Worm (Caenorhabditis elegans) whole organism, L4 larva: ENCODE results near the gene C48D5.3.
A peak's percentile ranks its signal among the peaks of the same experiment; 100 is the strongest.

Source experiments
- F44E2.7 ChIP-seq: fragments of 200-800 bp; sonication (Bioruptor generic); IDR thresholded peaks from 2 replicates; pipeline ENCODE4 v2.1.2; 2022; ENCODE audit warnings: missing genetic modification characterization, missing compliant biosample characterization
- Y48G9A.11 ChIP-seq: fragments of 200-800 bp; sonication (Bioruptor generic); IDR thresholded peaks from 2 replicates; pipeline ENCODE4 v1.3.6; 2022; ENCODE audit warnings: missing genetic modification reagents, missing genetic modification characterization, missing compliant biosample characterization
- ZK337.2 ChIP-seq: fragments of 200-800 bp; sonication (Bioruptor generic); IDR thresholded peaks from 2 replicates; pipeline ENCODE4 v1.3.6; 2022; ENCODE audit warnings: missing genetic modification reagents, missing genetic modification characterization, missing compliant biosample characterization
- aha-1 ChIP-seq: fragments of 150-350 bp; peaks from one replicate; lab custom pipeline; 2014; ENCODE audit warnings: missing biosample characterization, missing genetic modification characterization
- ama-1 ChIP-seq: fragments of 150-350 bp; optimal IDR thresholded peaks from 2 replicates; lab custom pipeline; 2014; ENCODE audit warnings: inconsistent platforms, mixed read lengths
- ceh-20 ChIP-seq: fragments of 200-800 bp; sonication (Bioruptor generic); IDR thresholded peaks from 2 replicates; pipeline ENCODE4 v1.3.6; 2022; ENCODE audit warnings: missing genetic modification reagents, missing genetic modification characterization, missing compliant biosample characterization
- ceh-28 ChIP-seq: fragments of 150-350 bp; optimal IDR thresholded peaks from 2 replicates; lab custom pipeline; 2014; ENCODE audit warnings: missing biosample characterization, missing genetic modification reagents, missing genetic modification characterization
- ceh-62 ChIP-seq: sonication (generic microtip); optimal IDR thresholded peaks from 2 replicates; lab custom pipeline; 2017; ENCODE audit warnings: missing biosample characterization, missing genetic modification characterization
- ces-1 ChIP-seq: fragments of 150-350 bp; sonication (generic microtip); optimal IDR thresholded peaks from 4 replicates; lab custom pipeline; 2014; ENCODE audit warnings: missing biosample characterization, missing genetic modification reagents, missing genetic modification characterization
- cey-2 ChIP-seq: sonication (generic microtip); optimal IDR thresholded peaks from 3 replicates; lab custom pipeline; 2017; ENCODE audit warnings: missing genetic modification characterization, mild to moderate bottlenecking, missing compliant biosample characterization, antibody characterized with exemption, borderline replicate concordance; ENCODE audit not compliant: insufficient read depth
- daf-19 ChIP-seq: fragments of 200-800 bp; sonication (Bioruptor generic); conservative IDR thresholded peaks from 2 replicates; pipeline ENCODE4 v1.3.6; 2022; ENCODE audit warnings: missing genetic modification characterization, missing compliant biosample characterization
- dmd-6 ChIP-seq: fragments of 200-800 bp; sonication (Bioruptor generic); IDR thresholded peaks from 2 replicates; pipeline ENCODE4 v1.3.6; 2022; ENCODE audit warnings: missing genetic modification reagents, missing genetic modification characterization, missing compliant biosample characterization
- dpl-1 ChIP-seq: fragments of 150-350 bp; optimal IDR thresholded peaks from 2 replicates; lab custom pipeline; 2014; ENCODE audit warnings: missing biosample characterization, missing genetic modification reagents, missing genetic modification characterization
- gei-8 ChIP-seq: fragments of 200-800 bp; sonication (Bioruptor generic); optimal IDR thresholded peaks from 2 replicates; lab custom pipeline; 2018; ENCODE audit warnings: mild to moderate bottlenecking, missing genetic modification characterization, missing compliant biosample characterization
- hif-1 ChIP-seq, 2 experiments: sonication (generic microtip); optimal IDR thresholded peaks; 2 replicates each; lab custom pipeline; 2016 to 2017; ENCODE audit warnings: missing compliant biosample characterization in 2 of 2, missing genetic modification characterization in 2 of 2, missing genetic modification reagents in 2 of 2, missing genotype in 2 of 2, mild to moderate bottlenecking in 1 of 2
- hlh-30 ChIP-seq: sonication (generic microtip); optimal IDR thresholded peaks from 2 replicates; lab custom pipeline; 2017; ENCODE audit warnings: antibody characterized with exemption, mild to moderate bottlenecking, missing genetic modification characterization, missing compliant biosample characterization; ENCODE audit not compliant: insufficient read depth
- hmg-1.1 ChIP-seq: fragments of 200-800 bp; sonication (Bioruptor generic); IDR thresholded peaks from 2 replicates; pipeline ENCODE4 v1.3.6; 2022; ENCODE audit warnings: missing genetic modification reagents, missing genetic modification characterization, missing compliant biosample characterization
- lim-7 ChIP-seq: fragments of 200-800 bp; sonication (Bioruptor generic); IDR thresholded peaks from 2 replicates; pipeline ENCODE4 v1.3.6; 2022; ENCODE audit warnings: missing genetic modification characterization, missing compliant biosample characterization
- lin-15B ChIP-seq: fragments of 150-350 bp; sonication (generic microtip); optimal IDR thresholded peaks from 3 replicates; lab custom pipeline; 2014; ENCODE audit warnings: missing biosample characterization, missing genetic modification characterization
- lin-38 ChIP-seq: fragments of 200-800 bp; sonication (Bioruptor generic); IDR thresholded peaks from 2 replicates; pipeline ENCODE4 v1.3.6; 2022; ENCODE audit warnings: missing genetic modification reagents, missing genetic modification characterization, missing compliant biosample characterization
- lsy-2 ChIP-seq, 2 experiments: fragments of 150-350 bp in 1 of 2; sonication (generic microtip) in 1 of 2; optimal IDR thresholded peaks; 2 replicates each; lab custom pipeline; 2014 to 2017; ENCODE audit warnings: missing biosample characterization in 2 of 2, missing genetic modification characterization in 2 of 2
- mep-1 ChIP-seq: fragments of 150-350 bp; sonication (generic microtip); optimal IDR thresholded peaks from 3 replicates; lab custom pipeline; 2014; ENCODE audit warnings: missing biosample characterization, missing genetic modification characterization
- mes-2 ChIP-seq: sonication (generic microtip); optimal IDR thresholded peaks from 2 replicates; lab custom pipeline; 2016; ENCODE audit warnings: missing genotype, mild to moderate bottlenecking, missing genetic modification characterization, missing compliant biosample characterization; ENCODE audit not compliant: poor library complexity, severe bottlenecking
- nhr-10 ChIP-seq: fragments of 150-350 bp; optimal IDR thresholded peaks from 2 replicates; lab custom pipeline; 2014; ENCODE audit warnings: missing biosample characterization, missing genetic modification characterization
- nhr-28 ChIP-seq: fragments of 150-350 bp; optimal IDR thresholded peaks from 2 replicates; lab custom pipeline; 2014; ENCODE audit warnings: missing biosample characterization, missing genetic modification characterization
- nhr-42 ChIP-seq: fragments of 200-800 bp; sonication (Bioruptor generic); IDR thresholded peaks from 2 replicates; pipeline ENCODE4 v1.3.6; 2022; ENCODE audit warnings: missing genetic modification characterization, missing compliant biosample characterization
- nhr-6 ChIP-seq: fragments of 150-350 bp; optimal IDR thresholded peaks from 2 replicates; lab custom pipeline; 2014; ENCODE audit warnings: missing biosample characterization, missing genetic modification characterization
- nhr-77 ChIP-seq: fragments of 150-350 bp; optimal IDR thresholded peaks from 2 replicates; lab custom pipeline; 2014; ENCODE audit warnings: missing biosample characterization, missing genetic modification characterization
- php-3 ChIP-seq: fragments of 200-800 bp; sonication (Bioruptor generic); IDR thresholded peaks from 2 replicates; pipeline ENCODE4 v1.3.6; 2022; ENCODE audit warnings: missing genetic modification reagents, missing genetic modification characterization, missing compliant biosample characterization
- rbr-2 ChIP-seq: sonication (generic microtip); optimal IDR thresholded peaks from 2 replicates; lab custom pipeline; 2016; ENCODE audit warnings: missing genotype, missing genetic modification characterization, missing compliant biosample characterization
- set-16 ChIP-seq: fragments of 200-800 bp; sonication (Bioruptor generic); IDR thresholded peaks from 2 replicates; pipeline ENCODE4 v1.3.6; 2022; ENCODE audit warnings: missing genetic modification reagents, missing genetic modification characterization, missing compliant biosample characterization
- snpc-1.2 ChIP-seq: fragments of 200-800 bp; sonication (Bioruptor generic); IDR thresholded peaks from 2 replicates; pipeline ENCODE4 v1.3.6; 2022; ENCODE audit warnings: missing genetic modification reagents, missing genetic modification characterization, missing compliant biosample characterization
- spr-1 ChIP-seq: sonication (generic microtip); optimal IDR thresholded peaks from 2 replicates; lab custom pipeline; 2016; ENCODE audit warnings: mild to moderate bottlenecking, missing genetic modification characterization, missing compliant biosample characterization
- unc-130 ChIP-seq: sonication (generic microtip); optimal IDR thresholded peaks from 2 replicates; lab custom pipeline; 2016; ENCODE audit warnings: missing genetic modification reagents, missing genetic modification characterization, missing compliant biosample characterization
- zip-11 ChIP-seq: fragments of 200-800 bp; sonication (Bioruptor generic); IDR thresholded peaks from 2 replicates; pipeline ENCODE4 v1.3.6; 2022; ENCODE audit warnings: missing genetic modification characterization, missing compliant biosample characterization
- ztf-7 ChIP-seq: fragments of 150-350 bp; optimal IDR thresholded peaks from 2 replicates; lab custom pipeline; 2014; ENCODE audit warnings: missing biosample characterization, missing genetic modification characterization

The C48D5.3 gene

DNA sequence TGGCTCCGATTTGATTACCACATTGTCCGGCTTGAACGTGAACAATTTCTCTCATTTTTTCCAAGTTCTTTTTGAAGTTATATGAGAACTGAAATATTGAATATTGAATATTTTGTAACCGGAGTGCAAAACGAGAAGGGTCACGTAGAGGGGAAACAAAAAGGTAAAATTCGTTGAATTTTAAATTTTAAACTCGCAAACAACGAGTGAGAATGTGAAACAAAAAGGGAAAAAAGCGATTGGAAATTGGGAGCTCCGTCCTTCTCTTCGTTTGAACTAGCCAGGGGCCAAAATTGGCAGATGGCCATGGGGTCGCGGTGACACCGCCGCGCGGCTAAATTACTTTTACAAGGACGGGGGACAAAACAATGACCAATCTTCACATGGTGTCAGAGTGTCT lies 40.0 kb downstream of the C48D5.3 start, which contains the start of gene ben-1:
Gene ben-1, minus strand, starts transcription at position 101 of the 400 bp plus-strand sequence.
- TF ChIP-seq nhr-10 (no peak), hmg-1.1 (no peak), ceh-28 (tag; lab: Kevin White, UChicago) (no peak), nhr-42 (GFP tag; lab: Robert Waterston, UW) (no peak), unc-130 (GFP tag; lab: Kevin White, UChicago) (no peak), ztf-7 (tag; lab: Kevin White, UChicago) (no peak), set-16 (no peak), ceh-62 (tag; lab: Kevin White, UChicago) (no peak), spr-1 (tag; lab: Kevin White, UChicago) (no peak)

DNA sequence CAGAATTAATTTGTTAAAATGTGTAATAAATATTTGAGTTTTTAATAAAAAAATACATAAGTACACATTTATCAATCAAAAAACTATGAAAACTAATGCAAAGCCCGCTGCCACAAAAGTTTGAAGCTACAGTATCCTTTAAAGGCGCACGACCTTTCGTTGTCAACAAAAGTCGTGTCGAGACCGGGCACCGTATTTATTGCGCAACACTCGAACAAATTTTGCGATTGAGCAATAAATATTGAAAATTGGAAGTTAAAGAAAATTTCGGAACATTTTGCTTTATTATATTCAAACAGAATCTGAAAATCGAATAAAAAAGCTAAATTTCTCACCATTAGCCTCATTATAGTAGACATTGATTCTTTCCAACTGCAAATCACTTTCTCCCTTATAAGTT lies 40.4 kb downstream of the C48D5.3 start:
- TF ChIP-seq F44E2.7 (GFP tag; lab: Robert Waterston, UW) (no peak), aha-1 (tag; lab: Kevin White, UChicago) (peak; percentile 22), daf-19 (GFP tag; lab: Robert Waterston, UW) (no peak), Y48G9A.11 (no peak), zip-11 (GFP tag; lab: Robert Waterston, UW) (no peak), nhr-77 (tag; lab: Kevin White, UChicago) (no peak), lsy-2 (tag; optimal IDR thresholded peaks at IDR 0.05; lab: Kevin White, UChicago) (no peak)

- TF ChIP-seq dmd-6 (peak; percentile 18; the same call in 1 of the 2 replicates), ZK337.2 (GFP tag; lab: Robert Waterston, UW) (0 out of 2 replicates have a peak, but pooled peaks have one; percentile 33), rbr-2 (peak; percentile 28), nhr-28 (peak; percentile 39), hlh-30 (tag; lab: Kevin White, UChicago) (peak; percentile 25), cey-2 (tag; lab: Kevin White, UChicago) (no peak), nhr-6 (peak; percentile 18), nhr-77 (tag; lab: Kevin White, UChicago) (peak; percentile 73), hmg-1.1 (peak; percentile 59), php-3 (no peak), lsy-2 (tag; optimal IDR thresholded peaks at IDR 0.05; lab: Kevin White, UChicago) (peak in 1 of 2 experiments; percentile 72), ceh-20 (no peak), lin-15B (tag; lab: Kevin White, UChicago) (no peak), lin-38 (peak; percentile 94), dpl-1 (GFP tag; lab: Kevin White, UChicago) (peak; percentile 57), mes-2 (tag; lab: Kevin White, UChicago) (peak; percentile 91), mep-1 (tag; lab: Kevin White, UChicago) (peak; percentile 69), unc-130 (GFP tag; lab: Kevin White, UChicago) (peak; percentile 72), hif-1 (tag; optimal IDR thresholded peaks at IDR 0.05; lab: Kevin White, UChicago) (peak in 1 of 2 experiments; percentile 68), ama-1 (no peak)
Observed at ce11 chrIII:3540424-3540823, 41.1 kb downstream of the C48D5.3 start.

ce11 chrIII:3539499-3539898 lies 42.0 kb downstream of the C48D5.3 start:
- TF ChIP-seq gei-8 = no peak
- peak; percentile 91 for TF ChIP-seq aha-1 (tag; lab: Kevin White, UChicago)
- no peak for TF ChIP-seq lim-7
- no peak for TF ChIP-seq ces-1 (GFP tag; lab: Kevin White, UChicago)
- no peak for TF ChIP-seq snpc-1.2 (GFP tag; lab: Robert Waterston, UW)
